Worm (Caenorhabditis elegans) whole organism, young adult: ENCODE data around the gene pbo-6.

ENCODE experiments used
- B0019.2 ChIP-seq: fragments of 200-800 bp; sonication (Bioruptor generic); conservative IDR thresholded peaks from 2 replicates; pipeline ENCODE4 v1.3.6; 2022; ENCODE audit warnings: missing genetic modification reagents, missing genetic modification characterization, missing compliant biosample characterization
- B0261.1 ChIP-seq: sonication (generic microtip); optimal IDR thresholded peaks from 2 replicates; lab custom pipeline; 2016; ENCODE audit warnings: mild to moderate bottlenecking, missing genetic modification characterization, moderate library complexity, missing compliant biosample characterization
- B0336.3 ChIP-seq: fragments of 200-800 bp; sonication (Bioruptor generic); IDR thresholded peaks from 2 replicates; pipeline ENCODE4 v1.3.6; 2022; ENCODE audit warnings: missing genetic modification characterization, missing compliant biosample characterization
- F10E7.11 ChIP-seq: sonication (generic microtip); optimal IDR thresholded peaks from 2 replicates; lab custom pipeline; 2017; ENCODE audit warnings: mild to moderate bottlenecking, missing genetic modification characterization, moderate library complexity, missing compliant biosample characterization
- F22D6.2 ChIP-seq: sonication (generic microtip); optimal IDR thresholded peaks from 2 replicates; lab custom pipeline; 2016; ENCODE audit warnings: mild to moderate bottlenecking, missing genetic modification characterization, missing compliant biosample characterization
- F23B12.7 ChIP-seq: sonication (generic microtip); optimal IDR thresholded peaks from 2 replicates; lab custom pipeline; 2017; ENCODE audit warnings: missing genetic modification characterization, mild to moderate bottlenecking, missing compliant biosample characterization, antibody characterized with exemption, moderate library complexity; ENCODE audit not compliant: insufficient read depth
- F39B2.1 ChIP-seq: fragments of 200-800 bp; sonication (Bioruptor generic); IDR thresholded peaks from 2 replicates; pipeline ENCODE4 v1.3.6; 2022; ENCODE audit warnings: missing genetic modification reagents, missing genetic modification characterization, missing compliant biosample characterization
- F49E8.2 ChIP-seq: sonication (generic microtip); optimal IDR thresholded peaks from 3 replicates; lab custom pipeline; 2017; ENCODE audit warnings: missing genetic modification characterization, mild to moderate bottlenecking, missing compliant biosample characterization, antibody characterized with exemption, moderate library complexity; ENCODE audit not compliant: insufficient read depth
- F57A8.1 ChIP-seq: fragments of 200-800 bp; sonication (Bioruptor generic); optimal IDR thresholded peaks from 2 replicates; lab custom pipeline; 2018; ENCODE audit warnings: mild to moderate bottlenecking, missing genetic modification characterization, moderate library complexity, missing compliant biosample characterization
- F57C9.4 ChIP-seq: sonication (generic microtip); optimal IDR thresholded peaks from 2 replicates; lab custom pipeline; 2017; ENCODE audit warnings: mild to moderate bottlenecking, missing genetic modification characterization, missing compliant biosample characterization
- K11D2.4 ChIP-seq: fragments of 200-800 bp; sonication (Bioruptor generic); IDR thresholded peaks from 2 replicates; pipeline ENCODE4 v1.3.6; 2022; ENCODE audit warnings: missing genetic modification reagents, missing genetic modification characterization, missing compliant biosample characterization
- K12H6.12 ChIP-seq: fragments of 200-800 bp; sonication (Bioruptor generic); optimal IDR thresholded peaks from 2 replicates; lab custom pipeline; 2018; ENCODE audit warnings: mild to moderate bottlenecking, missing genetic modification characterization, missing compliant biosample characterization
- Y53G8AR.9 ChIP-seq: fragments of 200-800 bp; sonication (Bioruptor generic); conservative IDR thresholded peaks from 2 replicates; pipeline ENCODE4 v1.3.6; 2022; ENCODE audit warnings: missing genetic modification reagents, missing genetic modification characterization, missing compliant biosample characterization
- Y67H2A.10 ChIP-seq: fragments of 200-800 bp; sonication (Bioruptor generic); conservative IDR thresholded peaks from 2 replicates; pipeline ENCODE4 v1.3.6; 2022; ENCODE audit warnings: missing genetic modification reagents, missing genetic modification characterization, missing compliant biosample characterization
- attf-5 ChIP-seq: fragments of 200-800 bp; sonication (Bioruptor generic); optimal IDR thresholded peaks from 2 replicates; lab custom pipeline; 2018; ENCODE audit warnings: mild to moderate bottlenecking, missing genetic modification characterization, missing compliant biosample characterization
- attf-6 ChIP-seq: fragments of 200-800 bp; sonication (Bioruptor generic); IDR thresholded peaks from 2 replicates; pipeline ENCODE4 v1.3.6; 2022; ENCODE audit warnings: missing genetic modification reagents, missing genetic modification characterization, missing compliant biosample characterization
- cebp-1 ChIP-seq, 2 experiments: fragments of 200-800 bp in 1 of 2; sonication (Bioruptor generic) in 1 of 2; sonication (generic microtip) in 1 of 2; IDR thresholded peaks in 1 of 2; optimal IDR thresholded peaks in 1 of 2; 2 replicates each; pipeline versions ENCODE4 v1.3.6 to Lab custom; 2017 to 2022; ENCODE audit warnings: missing compliant biosample characterization in 2 of 2, missing genetic modification characterization in 2 of 2, mild to moderate bottlenecking in 1 of 2, missing genetic modification reagents in 1 of 2, moderate library complexity in 1 of 2
- ceh-27 ChIP-seq: fragments of 200-800 bp; sonication (Bioruptor generic); optimal IDR thresholded peaks from 2 replicates; lab custom pipeline; 2018; ENCODE audit warnings: mild to moderate bottlenecking, missing genetic modification characterization, moderate library complexity, missing compliant biosample characterization
- ceh-58 ChIP-seq: fragments of 200-800 bp; sonication (Bioruptor generic); IDR thresholded peaks from 2 replicates; pipeline ENCODE4 v1.3.6; 2022; ENCODE audit warnings: missing genetic modification characterization, missing compliant biosample characterization
- die-1 ChIP-seq: sonication (generic microtip); optimal IDR thresholded peaks from 2 replicates; lab custom pipeline; 2016; ENCODE audit warnings: missing genotype, mild to moderate bottlenecking, missing genetic modification characterization, missing compliant biosample characterization
- dpl-1 ChIP-seq: fragments of 150-350 bp; optimal IDR thresholded peaks from 2 replicates; lab custom pipeline; 2014; ENCODE audit warnings: missing biosample characterization, missing genetic modification reagents, missing genetic modification characterization
- egl-18 ChIP-seq: fragments of 200-800 bp; sonication (Bioruptor generic); IDR thresholded peaks from 2 replicates; pipeline ENCODE4 v1.3.6; 2022; ENCODE audit warnings: missing genetic modification reagents, missing genetic modification characterization, missing compliant biosample characterization
- egrh-3 ChIP-seq: fragments of 200-800 bp; sonication (Bioruptor generic); IDR thresholded peaks from 2 replicates; pipeline ENCODE4 v1.3.6; 2022; ENCODE audit warnings: missing genetic modification reagents, missing genetic modification characterization, missing compliant biosample characterization
- ekl-4 ChIP-seq: fragments of 200-800 bp; sonication (Bioruptor generic); IDR thresholded peaks from 2 replicates; pipeline ENCODE4 v1.3.6; 2022; ENCODE audit warnings: missing genetic modification reagents, missing genetic modification characterization, missing compliant biosample characterization
- fkh-3 ChIP-seq: sonication (generic microtip); optimal IDR thresholded peaks from 2 replicates; lab custom pipeline; 2016; ENCODE audit warnings: mild to moderate bottlenecking, missing genetic modification characterization, missing compliant biosample characterization
- him-1 ChIP-seq: sonication (generic microtip); optimal IDR thresholded peaks from 2 replicates; lab custom pipeline; 2016; ENCODE audit warnings: missing genotype, missing genetic modification reagents, missing genetic modification characterization, missing compliant biosample characterization
- hmg-1.2 ChIP-seq: fragments of 200-800 bp; sonication (Bioruptor generic); IDR thresholded peaks from 2 replicates; pipeline ENCODE4 v1.3.6; 2022; ENCODE audit warnings: missing genetic modification reagents, missing genetic modification characterization, missing compliant biosample characterization
- hsf-1 ChIP-seq: fragments of 200-800 bp; sonication (Bioruptor generic); IDR thresholded peaks from 2 replicates; pipeline ENCODE4 v1.3.6; 2022; ENCODE audit warnings: missing genetic modification reagents, missing genetic modification characterization, missing compliant biosample characterization
- lag-1 ChIP-seq: fragments of 200-800 bp; sonication (Bioruptor generic); IDR thresholded peaks from 2 replicates; pipeline ENCODE4 v1.3.6; 2022; ENCODE audit warnings: missing genetic modification reagents, missing genetic modification characterization, missing compliant biosample characterization
- lin-40 ChIP-seq: sonication (generic microtip); optimal IDR thresholded peaks from 2 replicates; lab custom pipeline; 2016; ENCODE audit warnings: missing genetic modification characterization, mild to moderate bottlenecking, missing compliant biosample characterization, missing genotype, missing genetic modification reagents
- madf-3 ChIP-seq: fragments of 200-800 bp; sonication (Bioruptor generic); IDR thresholded peaks from 2 replicates; pipeline ENCODE4 v1.3.6; 2022; ENCODE audit warnings: missing genetic modification reagents, missing genetic modification characterization, missing compliant biosample characterization
- madf-6 ChIP-seq: fragments of 200-800 bp; sonication (Bioruptor generic); IDR thresholded peaks from 2 replicates; pipeline ENCODE4 v1.3.6; 2022; ENCODE audit warnings: missing genetic modification reagents, missing genetic modification characterization, missing compliant biosample characterization
- nhr-27 ChIP-seq: fragments of 200-800 bp; sonication (Bioruptor generic); optimal IDR thresholded peaks from 2 replicates; lab custom pipeline; 2018; ENCODE audit warnings: mild to moderate bottlenecking, missing genetic modification characterization, moderate library complexity, missing compliant biosample characterization
- nhr-80 ChIP-seq: sonication (generic microtip); optimal IDR thresholded peaks from 2 replicates; lab custom pipeline; 2016; ENCODE audit warnings: missing genetic modification characterization, missing compliant biosample characterization
- snpc-3.4 ChIP-seq: sonication (generic microtip); optimal IDR thresholded peaks from 2 replicates; lab custom pipeline; 2017; ENCODE audit warnings: missing genetic modification characterization, mild to moderate bottlenecking, missing compliant biosample characterization, antibody characterized with exemption, moderate library complexity, missing genotype, missing genetic modification reagents
- snpc-4 ChIP-seq, 5 experiments: fragments of 150-350 bp in 1 of 5; sonication (generic microtip) in 4 of 5; optimal IDR thresholded peaks; 2 replicates each; lab custom pipeline; 2014 to 2018; ENCODE audit warnings: missing genetic modification characterization in 5 of 5, missing biosample characterization in 3 of 5, antibody characterized with exemption in 2 of 5, mild to moderate bottlenecking in 2 of 5, missing compliant biosample characterization in 2 of 5, missing genotype in 2 of 5, moderate library complexity in 2 of 5, missing genetic modification reagents in 1 of 5
- somi-1 ChIP-seq: fragments of 200-800 bp; sonication (Bioruptor generic); optimal IDR thresholded peaks from 2 replicates; lab custom pipeline; 2018; ENCODE audit warnings: mild to moderate bottlenecking, missing genetic modification characterization, missing compliant biosample characterization
- tbp1 ChIP-seq: fragments of 200-800 bp; sonication (Bioruptor generic); optimal IDR thresholded peaks from 2 replicates; lab custom pipeline; 2018; ENCODE audit warnings: mild to moderate bottlenecking, missing genetic modification characterization, missing compliant biosample characterization
- ztf-22 ChIP-seq: fragments of 200-800 bp; sonication (Bioruptor generic); optimal IDR thresholded peaks from 2 replicates; lab custom pipeline; 2018; ENCODE audit warnings: mild to moderate bottlenecking, missing genetic modification characterization, moderate library complexity, missing compliant biosample characterization

Gene pbo-6

ce11 chrX:17447212-17447611 is 18.4 kb downstream of the pbo-6 start:
- 0 out of 2 replicates have a peak, but pooled peaks have one; percentile 23 for TF ChIP-seq egrh-3 (GFP tag; lab: Robert Waterston, UW)
- TF ChIP-seq madf-3 (GFP tag; lab: Robert Waterston, UW) = peak; percentile 77; the same call in 1 of the 2 replicates

- TF ChIP-seq F22D6.2 (tag; lab: Kevin White, UChicago) (no peak), nhr-80 (tag; lab: Kevin White, UChicago) (peak; percentile 27), ekl-4 (GFP tag; lab: Robert Waterston, UW) (no peak), K11D2.4 (GFP tag; lab: Robert Waterston, UW) (0 out of 2 replicates have a peak, but pooled peaks have one; percentile 30), Y53G8AR.9 (GFP tag; lab: Robert Waterston, UW) (no peak), snpc-4 (GFP tag; optimal IDR thresholded peaks at IDR 0.05; lab: Kevin White, UChicago) (no peak), snpc-4 (tag; optimal IDR thresholded peaks at IDR 0.05; lab: Kevin White, UChicago) (peak in 1 of 4 experiments; percentile 39), B0261.1 (tag; lab: Kevin White, UChicago) (no peak), fkh-3 (tag; lab: Kevin White, UChicago) (no peak), nhr-27 (tag; lab: Kevin White, UChicago) (no peak), tbp1 (GFP tag; lab: Kevin White, UChicago) (peak; percentile 26), K12H6.12 (tag; lab: Kevin White, UChicago) (peak; percentile 15), F57A8.1 (no peak), F10E7.11 (tag; lab: Kevin White, UChicago) (no peak), attf-5 (GFP tag; lab: Kevin White, UChicago) (peak; percentile 33), B0336.3 (GFP tag; lab: Robert Waterston, UW) (no peak), cebp-1 (GFP tag; IDR thresholded peaks at IDR 0.05; lab: Robert Waterston, UW) (no peak), cebp-1 (tag; optimal IDR thresholded peaks at IDR 0.05; lab: Kevin White, UChicago) (no peak), F57C9.4 (no peak), F39B2.1 (GFP tag; lab: Robert Waterston, UW) (no peak), lin-40 (tag; lab: Kevin White, UChicago) (peak; percentile 70), attf-6 (GFP tag; lab: Robert Waterston, UW) (no peak), ztf-22 (GFP tag; lab: Kevin White, UChicago) (no peak), F23B12.7 (tag; lab: Kevin White, UChicago) (peak; percentile 15), dpl-1 (GFP tag; lab: Kevin White, UChicago) (no peak), B0019.2 (GFP tag; lab: Robert Waterston, UW) (no peak), egl-18 (GFP tag; lab: Robert Waterston, UW) (0 out of 2 replicates have a peak, but pooled peaks have one; percentile 16), somi-1 (GFP tag; lab: Kevin White, UChicago) (no peak), madf-6 (GFP tag; lab: Robert Waterston, UW) (no peak), snpc-3.4 (tag; lab: Kevin White, UChicago) (no peak), ceh-27 (GFP tag; lab: Kevin White, UChicago) (peak; percentile 65), hmg-1.2 (GFP tag; lab: Robert Waterston, UW) (peak; percentile 86), hsf-1 (GFP tag; lab: Robert Waterston, UW) (no peak), F49E8.2 (no peak), Y67H2A.10 (GFP tag; lab: Robert Waterston, UW) (no peak), die-1 (tag; lab: Kevin White, UChicago) (no peak), ceh-58 (no peak), lag-1 (GFP tag; lab: Robert Waterston, UW) (no peak), him-1 (tag; lab: Kevin White, UChicago) (no peak)
These were observed 22.6 kb downstream of the pbo-6 start, which contains the start of gene C36E6.2 for ce11 chrX:17451410-17451809. Gene C36E6.2 (plus strand): TSS chrX:17451670.
